Worm (Caenorhabditis elegans) whole organism, early embryonic: ENCODE measurements around the gene gur-4.

ENCODE experiments used
- B0310.2 ChIP-seq: sonication (generic microtip); optimal IDR thresholded peaks from 2 replicates; lab custom pipeline; 2016; ENCODE audit warnings: mild to moderate bottlenecking, missing genetic modification characterization, missing compliant biosample characterization
- aly-1 ChIP-seq: sonication (generic microtip); optimal IDR thresholded peaks from 2 replicates; lab custom pipeline; 2016; ENCODE audit warnings: missing genetic modification characterization, missing compliant biosample characterization
- ama-1 ChIP-seq: fragments of 150-350 bp; optimal IDR thresholded peaks from 2 replicates; lab custom pipeline; 2014
- ceh-13 ChIP-seq: fragments of 200-800 bp; sonication (Bioruptor generic); optimal IDR thresholded peaks from 2 replicates; lab custom pipeline; 2018; ENCODE audit warnings: mild to moderate bottlenecking, missing genetic modification characterization, missing compliant biosample characterization
- ceh-36 ChIP-seq: sonication (generic microtip); optimal IDR thresholded peaks from 2 replicates; lab custom pipeline; 2016; ENCODE audit warnings: missing genetic modification characterization, inconsistent platforms, missing compliant biosample characterization
- hmg-4 ChIP-seq: fragments of 200-800 bp; sonication (Bioruptor generic); optimal IDR thresholded peaks from 2 replicates; lab custom pipeline; 2018; ENCODE audit warnings: mild to moderate bottlenecking, missing genetic modification characterization, missing compliant biosample characterization
- pes-1 ChIP-seq: fragments of 200-800 bp; sonication (Bioruptor generic); IDR thresholded peaks from 2 replicates; pipeline ENCODE4 v1.3.6; 2022; ENCODE audit warnings: missing genetic modification reagents, missing genetic modification characterization, missing compliant biosample characterization
- tbx-11 ChIP-seq: fragments of 200-800 bp; sonication (Bioruptor generic); IDR thresholded peaks from 2 replicates; pipeline ENCODE4 v1.3.6; 2022; ENCODE audit warnings: missing genetic modification characterization, missing compliant biosample characterization
- tbx-37 ChIP-seq: fragments of 200-800 bp; sonication (Bioruptor generic); conservative IDR thresholded peaks from 2 replicates; pipeline ENCODE4 v1.3.6; 2022; ENCODE audit warnings: missing genetic modification reagents, missing genetic modification characterization, missing compliant biosample characterization

- TF ChIP-seq aly-1 (no peak), B0310.2 (tag; lab: Kevin White, UChicago) (peak; percentile 56), ama-1 (lab: Kevin White, UChicago) (no peak), hmg-4 (GFP tag; lab: Kevin White, UChicago) (peak; percentile 6), ceh-13 (GFP tag; lab: Kevin White, UChicago) (peak; percentile 50), ceh-36 (tag; lab: Kevin White, UChicago) (no peak), pes-1 (GFP tag; lab: Robert Waterston, UW) (no peak; the same call in 1 of the 2 replicates), tbx-11 (no peak), tbx-37 (no peak)
Measured at ce11 chrII:14063044-14063500, 41.5 kb upstream of the gur-4 start, which contains the start of gene lem-2.
